Worm (Caenorhabditis elegans): ENCODE measurements around the gene W06F12.2.

Gene W06F12.2

ce11 chrIII:13694048-13694447 is 37.4 kb downstream of the W06F12.2 start (continued):
- peak; percentile 75 for TF ChIP-seq nhr-28 (tag; optimal IDR thresholded peaks at IDR 0.05)
- no peak for TF ChIP-seq Y48G9A.11 (GFP tag; IDR thresholded peaks at IDR 0.05)
- no peak for TF ChIP-seq vab-7 (GFP tag; IDR thresholded peaks at IDR 0.05)
- peak; percentile 55 for TF ChIP-seq mes-2 (tag; optimal IDR thresholded peaks at IDR 0.05; ENCODE audit: poor library complexity, severe bottlenecking)
- no peak for TF ChIP-seq lim-7 (GFP tag; IDR thresholded peaks at IDR 0.05)
- TF ChIP-seq tag-97 (GFP tag; IDR thresholded peaks at IDR 0.05): no peak
- no peak for TF ChIP-seq zip-11 (GFP tag; IDR thresholded peaks at IDR 0.05)
- no peak for TF ChIP-seq ceh-28 (tag; optimal IDR thresholded peaks at IDR 0.05)
- TF ChIP-seq fkh-10 (GFP tag; optimal IDR thresholded peaks at IDR 0.05): no peak
- TF ChIP-seq lin-38 (GFP tag; IDR thresholded peaks at IDR 0.05): peak; percentile 46
- TF ChIP-seq php-3 (GFP tag; IDR thresholded peaks at IDR 0.05): 0 out of 2 replicates have a peak, but pooled peaks have one; percentile 45
- TF ChIP-seq madf-5 (GFP tag; IDR thresholded peaks at IDR 0.05): no peak; a peak in 1 of 4 replicates
- TF ChIP-seq ama-1 (optimal IDR thresholded peaks at IDR 0.05): peak; percentile 12
- no peak for TF ChIP-seq spr-3 (GFP tag; optimal IDR thresholded peaks at IDR 0.05)
- TF ChIP-seq skn-1 (tag; optimal IDR thresholded peaks at IDR 0.05): no peak
- peak; percentile 20 for TF ChIP-seq unc-130 (GFP tag; optimal IDR thresholded peaks at IDR 0.05)
- TF ChIP-seq mep-1 (tag; optimal IDR thresholded peaks at IDR 0.05): peak; percentile 47
- peak; percentile 66 for TF ChIP-seq lin-13 (GFP tag; optimal IDR thresholded peaks at IDR 0.05)

ce11 chrIII:13693187-13693586 is 38.3 kb downstream of the W06F12.2 start:
- TF ChIP-seq daf-16 (GFP tag; optimal IDR thresholded peaks at IDR 0.05): no peak
- no peak for TF ChIP-seq daf-16 (tag; optimal IDR thresholded peaks at IDR 0.05)
- no peak for TF ChIP-seq lin-15B (tag; optimal IDR thresholded peaks at IDR 0.05)
- TF ChIP-seq aha-1 (tag): peak; percentile 40
- TF ChIP-seq hif-1 (tag; optimal IDR thresholded peaks at IDR 0.05): no peak
- peak; percentile 51 for TF ChIP-seq ceh-28 (tag; optimal IDR thresholded peaks at IDR 0.05)
- TF ChIP-seq set-16 (GFP tag; IDR thresholded peaks at IDR 0.05): 0 out of 2 replicates have a peak, but pooled peaks have one; percentile 4

ce11 chrIII:13692555-13692954 is 38.9 kb downstream of the W06F12.2 start, which contains the start of gene cyn-2:
Gene cyn-2 (plus strand): TSS chrIII:13692668.
- no peak for TF ChIP-seq nhr-77 (tag; optimal IDR thresholded peaks at IDR 0.05)
- no peak for TF ChIP-seq lim-7 (GFP tag; IDR thresholded peaks at IDR 0.05)
- peak; percentile 21 for TF ChIP-seq duxl-1 (tag; optimal IDR thresholded peaks at IDR 0.05; ENCODE audit: poor library complexity)
- no peak for TF ChIP-seq F37D6.2 (tag; optimal IDR thresholded peaks at IDR 0.05)
- no peak for TF ChIP-seq zip-11 (GFP tag; IDR thresholded peaks at IDR 0.05)
- no peak for TF ChIP-seq aha-1 (tag)
- no peak for TF ChIP-seq unc-39 (tag; optimal IDR thresholded peaks at IDR 0.05)
- TF ChIP-seq ama-1 (optimal IDR thresholded peaks at IDR 0.05): peak; percentile 32
- no peak for TF ChIP-seq mdt-29 (GFP tag; IDR thresholded peaks at IDR 0.05)
- no peak for TF ChIP-seq mxl-2 (GFP tag; conservative IDR thresholded peaks at IDR 0.05)
- TF ChIP-seq dmd-8 (GFP tag; IDR thresholded peaks at IDR 0.05): no peak
- no peak for TF ChIP-seq ceh-20 (GFP tag; IDR thresholded peaks at IDR 0.05)
- 0 out of 2 replicates have a peak, but pooled peaks have one; percentile 8 for TF ChIP-seq daf-19 (GFP tag; conservative IDR thresholded peaks at IDR 0.05)
- TF ChIP-seq nhr-76 (tag; optimal IDR thresholded peaks at IDR 0.05): no peak
- no peak for TF ChIP-seq vab-7 (GFP tag; IDR thresholded peaks at IDR 0.05)
- no peak for TF ChIP-seq mxl-3 (GFP tag; optimal IDR thresholded peaks at IDR 0.05)
- TF ChIP-seq nhr-10 (tag; optimal IDR thresholded peaks at IDR 0.05): no peak
- TF ChIP-seq hlh-30 (tag; optimal IDR thresholded peaks at IDR 0.05; ENCODE audit: insufficient read depth): peak; percentile 34
- TF ChIP-seq ceh-28 (tag; optimal IDR thresholded peaks at IDR 0.05): peak; percentile 51
- TF ChIP-seq mes-2 (tag; optimal IDR thresholded peaks at IDR 0.05; ENCODE audit: poor library complexity, severe bottlenecking): peak; percentile 38
- no peak for TF ChIP-seq fos-1 (tag; optimal IDR thresholded peaks at IDR 0.05)

Data from whole organism, L4 larva.